Fruit fly (Drosophila melanogaster): ENCODE measurements around the gene MED7.

The MED7 gene

dm6 chr3R:10760966-10761855, at the start of gene MED7, which contains the start of gene Cap-H2 (continued):
- TF ChIP-seq MBD-R2 (GFP tag; IDR thresholded peaks at IDR 0.05) (peak; percentile 91), Abd-B (GFP tag; optimal IDR thresholded peaks at IDR 0.05) (peak; percentile 84), CG1024 (GFP tag; IDR thresholded peaks at IDR 0.05) (0 out of 2 replicates have a peak, but pooled peaks have one; percentile 42), ERR (GFP tag; optimal IDR thresholded peaks at IDR 0.05) (peak; percentile 41), H2.0 (GFP tag; IDR thresholded peaks at IDR 0.05) (peak; percentile 70), dysf (GFP tag; IDR thresholded peaks at IDR 0.05) (peak; percentile 84), sens-2 (GFP tag; IDR thresholded peaks at IDR 0.05) (peak; percentile 46; the same call in 1 of the 2 replicates), jumu (GFP tag; optimal IDR thresholded peaks at IDR 0.05) (peak; percentile 72), croc (GFP tag; conservative IDR thresholded peaks at IDR 0.05) (peak; percentile 72), Doc3 (GFP tag; IDR thresholded peaks at IDR 0.05; ENCODE audit: partially characterized antibody) (peak; percentile 99), kah (GFP tag; optimal IDR thresholded peaks at IDR 0.05) (no peak), Bteb2 (GFP tag; optimal IDR thresholded peaks at IDR 0.05) (peak; percentile 74), CG12236 (GFP tag; optimal IDR thresholded peaks at IDR 0.05) (peak; percentile 44), shn (GFP tag; optimal IDR thresholded peaks at IDR 0.05) (peak; percentile 73), Dbx (GFP tag; IDR thresholded peaks at IDR 0.05) (peak; percentile 89), eyg (GFP tag; optimal IDR thresholded peaks at IDR 0.05) (no peak), B-H1 (GFP tag; IDR thresholded peaks at IDR 0.05) (peak; percentile 63), CG9437 (GFP tag; optimal IDR thresholded peaks at IDR 0.05) (peak; percentile 43), vnd (GFP tag; IDR thresholded peaks at IDR 0.05; ENCODE audit: partially characterized antibody) (peak; percentile 99), tna (GFP tag; IDR thresholded peaks at IDR 0.05; ENCODE audit: partially characterized antibody) (peak; percentile 91), Stat92E (GFP tag; optimal IDR thresholded peaks at IDR 0.05) (peak in 1 of 3 experiments; percentile 89), CG12071 (GFP tag; optimal IDR thresholded peaks at IDR 0.05) (no peak), CG18011 (GFP tag; optimal IDR thresholded peaks at IDR 0.05) (peak; percentile 6), CG17829 (tag; optimal IDR thresholded peaks at IDR 0.05) (peak; percentile 85), tap (tag; optimal IDR thresholded peaks at IDR 0.05) (peak; percentile 51), CG3726 (GFP tag; IDR thresholded peaks at IDR 0.05) (no peak), CG5245 (GFP tag; optimal IDR thresholded peaks at IDR 0.05) (peak; percentile 73), danr (GFP tag; IDR thresholded peaks at IDR 0.05) (0 out of 2 replicates have a peak, but pooled peaks have one; percentile 41), al (GFP tag; IDR thresholded peaks at IDR 0.05) (peak; percentile 82), chinmo (GFP tag; IDR thresholded peaks at IDR 0.05; ENCODE audit: partially characterized antibody) (peak; percentile 96), HLH3B (GFP tag; IDR thresholded peaks at IDR 0.05) (peak; percentile 73), CG8089 (GFP tag; optimal IDR thresholded peaks at IDR 0.05) (peak; percentile 61), CG15011 (GFP tag; optimal IDR thresholded peaks at IDR 0.05) (peak; percentile 12), disco-r (GFP tag; optimal IDR thresholded peaks at IDR 0.05) (peak; percentile 12), p53 (GFP tag; optimal IDR thresholded peaks at IDR 0.05) (peak; percentile 20), org-1 (GFP tag; optimal IDR thresholded peaks at IDR 0.05) (no peak), so (GFP tag; IDR thresholded peaks at IDR 0.05) (peak; percentile 78; the same call in 2 of the 3 replicates), CG14710 (tag; optimal IDR thresholded peaks at IDR 0.05) (peak; percentile 87), NK7.1 (GFP tag; optimal IDR thresholded peaks at IDR 0.05) (no peak), Hr3 (GFP tag; optimal IDR thresholded peaks at IDR 0.05) (peak; percentile 85), CG11560 (tag; IDR thresholded peaks at IDR 0.05) (peak; percentile 49; the same call in 1 of the 3 replicates), tin (GFP tag; optimal IDR thresholded peaks at IDR 0.05) (peak; percentile 88), fd3F (GFP tag; optimal IDR thresholded peaks at IDR 0.05) (peak; percentile 57), row (GFP tag; IDR thresholded peaks at IDR 0.05) (peak; percentile 98), exex (tag; optimal IDR thresholded peaks at IDR 0.05) (peak; percentile 28), CTCF (GFP tag; optimal IDR thresholded peaks at IDR 0.05) (no peak), nerfin-1 (tag; optimal IDR thresholded peaks at IDR 0.05) (peak; percentile 75), CG7556 (GFP tag; optimal IDR thresholded peaks at IDR 0.05) (peak; percentile 65), odd (GFP tag; optimal IDR thresholded peaks at IDR 0.05) (peak; percentile 8)

All from whole organism, embryonic.